Fruit fly (Drosophila melanogaster) whole organism, embryonic: ENCODE results near the gene PIG-Q.
A peak's percentile ranks its signal among the peaks of the same experiment; 100 is the strongest.

Experiments used
- BEAF-32 ChIP-seq: fragments of 200-800 bp; sonication (Bioruptor generic); optimal IDR thresholded peaks from 3 replicates; lab custom pipeline; 2017; ENCODE audit warnings: missing biosample characterization, missing genetic modification characterization, mild to moderate bottlenecking, moderate library complexity, missing genetic modification reagents
- CG10274 ChIP-seq: fragments of 200-800 bp; sonication (Bioruptor generic); optimal IDR thresholded peaks from 3 replicates; lab custom pipeline; 2017; ENCODE audit warnings: missing biosample characterization, mild to moderate bottlenecking, missing genetic modification characterization
- CG11504 ChIP-seq: fragments of 200-800 bp; sonication (Bioruptor generic); optimal IDR thresholded peaks from 3 replicates; lab custom pipeline; 2019; ENCODE audit warnings: missing biosample characterization, mild to moderate bottlenecking, missing genetic modification characterization, moderate library complexity
- CG12391 ChIP-seq: fragments of 200-800 bp; sonication (Bioruptor generic); optimal IDR thresholded peaks from 3 replicates; lab custom pipeline; 2018; ENCODE audit warnings: missing biosample characterization, mild to moderate bottlenecking, missing genetic modification characterization, moderate library complexity
- CG14860 ChIP-seq: fragments of 200-800 bp; sonication (Bioruptor generic); IDR thresholded peaks from 3 replicates; pipeline ENCODE4 v1.3.6; 2022; ENCODE audit warnings: missing biosample characterization, missing genetic modification characterization; ENCODE audit not compliant: partially characterized antibody
- CG17612 ChIP-seq: fragments of 200-800 bp; sonication (Bioruptor generic); IDR thresholded peaks from 2 replicates; pipeline ENCODE4 v1.3.6; 2022; ENCODE audit warnings: missing biosample characterization, missing genetic modification characterization
- CG17802 ChIP-seq: fragments of 200-800 bp; sonication (Bioruptor generic); optimal IDR thresholded peaks from 2 replicates; lab custom pipeline; 2018; ENCODE audit warnings: missing biosample characterization, mild to moderate bottlenecking, missing genetic modification characterization, moderate library complexity
- CG2116 ChIP-seq: fragments of 200-800 bp; sonication (Bioruptor generic); optimal IDR thresholded peaks from 3 replicates; lab custom pipeline; 2018; ENCODE audit warnings: missing biosample characterization, mild to moderate bottlenecking, missing genetic modification characterization
- CG2120 ChIP-seq: fragments of 200-800 bp; sonication (Bioruptor generic); optimal IDR thresholded peaks from 3 replicates; lab custom pipeline; 2016; ENCODE audit warnings: missing biosample characterization, missing genetic modification characterization
- CG30431 ChIP-seq: fragments of 200-800 bp; sonication (Bioruptor generic); optimal IDR thresholded peaks from 2 replicates; lab custom pipeline; 2017; ENCODE audit warnings: missing biosample characterization, missing genetic modification characterization
- CG34422 ChIP-seq: fragments of 200-800 bp; sonication (Bioruptor generic); IDR thresholded peaks from 3 replicates; pipeline ENCODE4 v1.3.6; 2022; ENCODE audit warnings: missing biosample characterization, missing genetic modification characterization
- CG3995 ChIP-seq: fragments of 200-800 bp; sonication (Bioruptor generic); optimal IDR thresholded peaks from 3 replicates; lab custom pipeline; 2016; ENCODE audit warnings: missing biosample characterization, missing genetic modification characterization
- CG4617 ChIP-seq: fragments of 200-800 bp; sonication (Bioruptor generic); optimal IDR thresholded peaks from 3 replicates; lab custom pipeline; 2016; ENCODE audit warnings: missing biosample characterization, missing genetic modification characterization, borderline replicate concordance
- CG6689 ChIP-seq: fragments of 200-800 bp; sonication (Bioruptor generic); IDR thresholded peaks from 2 replicates; pipeline ENCODE4 v1.3.6; 2022; ENCODE audit warnings: missing biosample characterization, missing genetic modification characterization
- CHES-1-like ChIP-seq: fragments of 200-800 bp; sonication (Bioruptor generic); optimal IDR thresholded peaks from 2 replicates; lab custom pipeline; 2016; ENCODE audit warnings: missing biosample characterization, missing genetic modification characterization
- CoRest ChIP-seq: fragments of 200-800 bp; sonication (Bioruptor generic); optimal IDR thresholded peaks from 3 replicates; lab custom pipeline; 2018; ENCODE audit warnings: missing biosample characterization, mild to moderate bottlenecking, missing genetic modification characterization, moderate library complexity
- Ets97D ChIP-seq: fragments of 200-800 bp; sonication (Bioruptor generic); optimal IDR thresholded peaks from 3 replicates; lab custom pipeline; 2016; ENCODE audit warnings: missing biosample characterization, missing genetic modification characterization
- HHEX ChIP-seq: fragments of 200-800 bp; sonication (Bioruptor generic); optimal IDR thresholded peaks from 3 replicates; lab custom pipeline; 2017; ENCODE audit warnings: missing biosample characterization, mild to moderate bottlenecking, missing genetic modification characterization, missing genetic modification reagents
- Hey ChIP-seq: fragments of 200-800 bp; sonication (Bioruptor generic); optimal IDR thresholded peaks from 3 replicates; lab custom pipeline; 2018; ENCODE audit warnings: missing biosample characterization, mild to moderate bottlenecking, missing genetic modification characterization
- HmgZ ChIP-seq: fragments of 200-800 bp; sonication (Bioruptor generic); optimal IDR thresholded peaks from 2 replicates; lab custom pipeline; 2018; ENCODE audit warnings: missing biosample characterization, mild to moderate bottlenecking, missing genetic modification characterization
- Kr ChIP-seq: fragments of 200-800 bp; sonication (Bioruptor generic); optimal IDR thresholded peaks from 2 replicates; lab custom pipeline; 2017; ENCODE audit warnings: missing biosample characterization, mild to moderate bottlenecking, missing genetic modification characterization
- MBD-R2 ChIP-seq: fragments of 200-800 bp; sonication (Bioruptor generic); IDR thresholded peaks from 2 replicates; pipeline ENCODE4 v1.3.6; 2022; ENCODE audit warnings: missing biosample characterization, missing genetic modification characterization
- Med ChIP-seq: fragments of 200-800 bp; sonication (Bioruptor generic); peaks from one replicate; lab custom pipeline; 2016; ENCODE audit warnings: missing biosample characterization, missing genetic modification characterization, mild to moderate bottlenecking, inconsistent platforms, moderate library complexity
- Myb ChIP-seq: fragments of 200-800 bp; sonication (Bioruptor generic); optimal IDR thresholded peaks from 2 replicates; lab custom pipeline; 2016; ENCODE audit warnings: missing biosample characterization, missing genetic modification characterization
- Pdp1 ChIP-seq, 2 experiments: fragments of 200-800 bp; sonication (Bioruptor generic); optimal IDR thresholded peaks; 3 replicates each; lab custom pipeline; 2016; ENCODE audit warnings: missing biosample characterization in 2 of 2, missing genetic modification characterization in 2 of 2, mild to moderate bottlenecking in 1 of 2, moderate library complexity in 1 of 2
- Rfx ChIP-seq: fragments of 200-800 bp; sonication (Bioruptor generic); IDR thresholded peaks from 2 replicates; pipeline ENCODE4 v1.3.6; 2022; ENCODE audit warnings: missing biosample characterization, missing genetic modification characterization
- Scr ChIP-seq: fragments of 200-800 bp; sonication (Bioruptor generic); IDR thresholded peaks from 2 replicates; pipeline ENCODE4 v1.3.6; 2022; ENCODE audit warnings: missing biosample characterization, missing genetic modification characterization; ENCODE audit not compliant: partially characterized antibody
- Xrp1 ChIP-seq: fragments of 200-800 bp; sonication (Bioruptor generic); IDR thresholded peaks from 2 replicates; pipeline ENCODE4 v1.3.6; 2022; ENCODE audit warnings: missing biosample characterization, missing genetic modification characterization
- YL-1 ChIP-seq: fragments of 200-800 bp; sonication (Bioruptor generic); optimal IDR thresholded peaks from 3 replicates; lab custom pipeline; 2017; ENCODE audit warnings: missing biosample characterization, mild to moderate bottlenecking, missing genetic modification characterization
- ap ChIP-seq: fragments of 200-800 bp; sonication (Bioruptor generic); IDR thresholded peaks from 2 replicates; pipeline ENCODE4 v1.3.6; 2022; ENCODE audit warnings: missing biosample characterization, missing genetic modification characterization
- ash1 ChIP-seq: fragments of 200-800 bp; sonication (Bioruptor generic); optimal IDR thresholded peaks from 2 replicates; lab custom pipeline; 2018; ENCODE audit warnings: missing biosample characterization, mild to moderate bottlenecking, missing genetic modification characterization
- bbx ChIP-seq: fragments of 200-800 bp; sonication (Bioruptor generic); IDR thresholded peaks from 2 replicates; pipeline ENCODE4 v1.3.6; 2022; ENCODE audit warnings: missing biosample characterization, missing genetic modification characterization; ENCODE audit not compliant: partially characterized antibody
- btn ChIP-seq: fragments of 200-800 bp; sonication (Bioruptor generic); optimal IDR thresholded peaks from 2 replicates; lab custom pipeline; 2016; ENCODE audit warnings: missing biosample characterization, missing genetic modification characterization
- caup ChIP-seq: fragments of 200-800 bp; sonication (Bioruptor generic); optimal IDR thresholded peaks from 3 replicates; lab custom pipeline; 2017; ENCODE audit warnings: missing biosample characterization, mild to moderate bottlenecking, missing genetic modification characterization, moderate library complexity; ENCODE audit not compliant: severe bottlenecking
- chn ChIP-seq: fragments of 200-800 bp; sonication (Bioruptor generic); optimal IDR thresholded peaks from 2 replicates; lab custom pipeline; 2016; ENCODE audit warnings: missing biosample characterization, missing genetic modification characterization
- dysf ChIP-seq: fragments of 200-800 bp; sonication (Bioruptor generic); IDR thresholded peaks from 3 replicates; pipeline ENCODE4 v1.3.6; 2022; ENCODE audit warnings: missing biosample characterization, missing genetic modification characterization
- emc ChIP-seq: fragments of 200-800 bp; sonication (Bioruptor generic); optimal IDR thresholded peaks from 2 replicates; lab custom pipeline; 2016; ENCODE audit warnings: missing biosample characterization, missing genetic modification characterization
- hb ChIP-seq: fragments of 200-800 bp; sonication (Bioruptor generic); IDR thresholded peaks from 3 replicates; pipeline ENCODE4 v1.3.6; 2022; ENCODE audit warnings: missing biosample characterization, missing genetic modification characterization; ENCODE audit not compliant: partially characterized antibody
- hbn ChIP-seq: fragments of 200-800 bp; sonication (Bioruptor generic); IDR thresholded peaks from 2 replicates; pipeline ENCODE4 v1.3.6; 2022; ENCODE audit warnings: missing biosample characterization, missing genetic modification characterization; ENCODE audit not compliant: partially characterized antibody
- inv ChIP-seq: fragments of 200-800 bp; sonication (Bioruptor generic); IDR thresholded peaks from 2 replicates; pipeline ENCODE4 v1.3.6; 2022; ENCODE audit warnings: missing biosample characterization, missing genetic modification characterization; ENCODE audit not compliant: partially characterized antibody
- jigr1 ChIP-seq: fragments of 200-800 bp; sonication (Bioruptor generic); IDR thresholded peaks from 3 replicates; pipeline ENCODE4 v1.3.6; 2022; ENCODE audit warnings: missing biosample characterization, missing genetic modification characterization
- phol ChIP-seq: fragments of 200-800 bp; sonication (Bioruptor generic); optimal IDR thresholded peaks from 3 replicates; lab custom pipeline; 2018; ENCODE audit warnings: missing biosample characterization, mild to moderate bottlenecking, missing genetic modification characterization, moderate library complexity
- pzg ChIP-seq: fragments of 200-800 bp; sonication (Bioruptor generic); optimal IDR thresholded peaks from 3 replicates; lab custom pipeline; 2018; ENCODE audit warnings: missing biosample characterization, mild to moderate bottlenecking, missing genetic modification characterization, moderate library complexity
- sna ChIP-seq: fragments of 200-800 bp; sonication (Bioruptor generic); IDR thresholded peaks from 2 replicates; pipeline ENCODE4 v1.3.6; 2022; ENCODE audit warnings: missing biosample characterization, missing genetic modification characterization; ENCODE audit not compliant: partially characterized antibody
- tll ChIP-seq, 2 experiments: fragments of 200-800 bp in 1 of 2; fragments of >200 bp in 1 of 2; sonication (Bioruptor generic) in 1 of 2; optimal IDR thresholded peaks; 2 replicates each; lab custom pipeline; 2017 to 2019; ENCODE audit warnings: missing biosample characterization in 2 of 2, missing genetic modification characterization in 2 of 2, mild to moderate bottlenecking in 1 of 2, moderate library complexity in 1 of 2
- vnd ChIP-seq: fragments of 200-800 bp; sonication (Bioruptor generic); IDR thresholded peaks from 3 replicates; pipeline ENCODE4 v1.3.6; 2022; ENCODE audit warnings: missing biosample characterization, missing genetic modification characterization; ENCODE audit not compliant: partially characterized antibody
- wek ChIP-seq: fragments of 200-800 bp; sonication (Bioruptor generic); optimal IDR thresholded peaks from 3 replicates; lab custom pipeline; 2018; ENCODE audit warnings: missing biosample characterization, mild to moderate bottlenecking, missing genetic modification characterization, moderate library complexity
- zf30C ChIP-seq: fragments of 200-800 bp; sonication (Bioruptor generic); optimal IDR thresholded peaks from 3 replicates; lab custom pipeline; 2018; ENCODE audit warnings: missing biosample characterization, mild to moderate bottlenecking, missing genetic modification characterization

Gene PIG-Q

DNA sequence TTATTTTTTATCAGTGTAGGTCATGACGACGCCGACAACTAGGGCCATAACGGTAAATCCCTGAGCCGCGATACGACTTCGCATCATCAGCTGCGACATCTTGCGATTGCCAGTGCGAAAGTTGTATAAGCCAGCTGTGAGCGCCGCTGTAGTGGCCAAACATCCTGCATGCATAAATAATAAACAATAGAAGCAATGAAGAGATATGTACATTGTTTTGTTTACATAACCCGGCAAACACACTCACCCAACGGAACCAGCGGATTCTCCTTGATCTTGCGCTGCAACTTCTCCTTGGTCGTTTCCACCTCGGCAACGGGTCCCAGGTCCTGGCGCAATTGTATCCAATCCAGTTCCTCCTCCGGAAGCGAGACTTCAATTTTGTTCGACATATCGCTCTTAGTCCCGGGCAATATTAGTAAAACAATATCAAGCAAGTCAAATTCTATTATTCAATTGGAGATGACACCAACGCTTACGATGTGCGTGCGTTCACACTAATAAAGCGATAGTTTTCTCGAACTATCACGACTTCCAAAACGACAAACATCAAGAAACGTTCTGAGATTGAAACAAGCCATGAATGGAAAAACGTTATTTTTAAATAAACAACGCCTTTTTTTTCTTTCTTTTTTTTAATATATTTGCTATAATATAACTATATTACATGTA, 27.2 kb upstream of the PIG-Q start:
- TF ChIP-seq CG17802 (tag; lab: Kevin White, UChicago) (peak; percentile 78), tll (GFP tag; optimal IDR thresholded peaks at IDR 0.05; lab: Kevin White, UChicago) (peak in 1 of 2 experiments; percentile 21), hb (GFP tag; lab: Robert Waterston, UW) (peak; percentile 67), CG2120 (GFP tag; lab: Kevin White, UChicago) (no peak), MBD-R2 (peak; percentile 47; the same call in 1 of the 2 replicates), HHEX (GFP tag; lab: Kevin White, UChicago) (no peak), hbn (GFP tag; lab: Robert Waterston, UW) (peak; percentile 72), bbx (peak; percentile 87), CG10274 (GFP tag; lab: Kevin White, UChicago) (no peak), CG2116 (GFP tag; lab: Kevin White, UChicago) (peak; percentile 53), dysf (GFP tag; lab: Robert Waterston, UW) (no peak), wek (GFP tag; lab: Kevin White, UChicago) (peak; percentile 2), Med (GFP tag; lab: Kevin White, UChicago) (peak; percentile 60), inv (GFP tag; lab: Robert Waterston, UW) (peak; percentile 77), Pdp1 (GFP tag; optimal IDR thresholded peaks at IDR 0.05; lab: Kevin White, UChicago) (peak in 1 of 2 experiments; percentile 88), CG6689 (GFP tag; lab: Robert Waterston, UW) (no peak), CG12391 (no peak), HmgZ (tag; lab: Kevin White, UChicago) (no peak), CG4617 (GFP tag; lab: Kevin White, UChicago) (peak; percentile 14), CoRest (tag; lab: Kevin White, UChicago) (peak; percentile 28), Xrp1 (GFP tag; lab: Robert Waterston, UW) (no peak), CG14860 (peak; percentile 51), ash1 (no peak), jigr1 (GFP tag; lab: Robert Waterston, UW) (peak; percentile 46; the same call in 1 of the 3 replicates), Rfx (GFP tag; lab: Robert Waterston, UW) (peak; percentile 67), CG3995 (GFP tag; lab: Kevin White, UChicago) (peak; percentile 95), sna (peak; percentile 70), pzg (GFP tag; lab: Kevin White, UChicago) (peak; percentile 58), ap (GFP tag; lab: Robert Waterston, UW) (no peak), btn (GFP tag; lab: Kevin White, UChicago) (no peak), CHES-1-like (peak; percentile 24), vnd (GFP tag; lab: Robert Waterston, UW) (peak; percentile 61; the same call in 2 of the 3 replicates), phol (tag; lab: Kevin White, UChicago) (peak; percentile 5), CG30431 (GFP tag; lab: Kevin White, UChicago) (no peak), chn (no peak), caup (GFP tag; lab: Kevin White, UChicago) (no peak), BEAF-32 (GFP tag; lab: Kevin White, UChicago) (peak; percentile 86), Hey (tag; lab: Kevin White, UChicago) (no peak), Ets97D (peak; percentile 19), YL-1 (GFP tag; lab: Kevin White, UChicago) (peak; percentile 9), Scr (GFP tag; lab: Robert Waterston, UW) (peak; percentile 86), Myb (peak; percentile 84), Kr (GFP tag; lab: Kevin White, UChicago) (no peak), CG34422 (GFP tag; lab: Robert Waterston, UW) (0 out of 3 replicates have a peak, but pooled peaks have one; percentile 36), CG17612 (no peak), CG11504 (tag; lab: Kevin White, UChicago) (no peak), emc (GFP tag; lab: Kevin White, UChicago) (no peak), zf30C (peak; percentile 60)
